Worm (Caenorhabditis elegans) whole organism, L3 larva: ENCODE measurements around the gene ZK1307.4.

Source experiments
- R02D3.7 ChIP-seq: fragments of 150-350 bp; optimal IDR thresholded peaks from 2 replicates; lab custom pipeline; 2014; ENCODE audit warnings: missing biosample characterization, missing genetic modification characterization
- ZK546.5 ChIP-seq: sonication (generic microtip); optimal IDR thresholded peaks from 2 replicates; lab custom pipeline; 2017; ENCODE audit warnings: missing biosample characterization, missing genetic modification characterization
- aly-2 ChIP-seq: fragments of 150-350 bp; optimal IDR thresholded peaks from 2 replicates; lab custom pipeline; 2014; ENCODE audit warnings: missing biosample characterization, missing genetic modification characterization
- ama-1 ChIP-seq: fragments of 150-350 bp; optimal IDR thresholded peaks from 2 replicates; lab custom pipeline; 2018
- ceh-28 ChIP-seq: fragments of 150-350 bp; optimal IDR thresholded peaks from 2 replicates; lab custom pipeline; 2014; ENCODE audit warnings: missing biosample characterization, missing genetic modification reagents, missing genetic modification characterization
- ceh-82 ChIP-seq: fragments of 150-350 bp; optimal IDR thresholded peaks from 2 replicates; lab custom pipeline; 2014; ENCODE audit warnings: missing biosample characterization, missing genetic modification characterization
- ceh-9 ChIP-seq: sonication (generic microtip); optimal IDR thresholded peaks from 2 replicates; lab custom pipeline; 2018; ENCODE audit warnings: missing biosample characterization, missing genetic modification characterization
- daf-12 ChIP-seq: fragments of 150-350 bp; optimal IDR thresholded peaks from 2 replicates; lab custom pipeline; 2014; ENCODE audit warnings: missing biosample characterization, missing genetic modification reagents, missing genetic modification characterization
- egl-27 ChIP-seq: sonication (generic microtip); optimal IDR thresholded peaks from 4 replicates; lab custom pipeline; 2017; ENCODE audit warnings: missing biosample characterization, missing genetic modification reagents, missing genetic modification characterization
- egl-5 ChIP-seq: fragments of 150-350 bp; optimal IDR thresholded peaks from 2 replicates; lab custom pipeline; 2017; ENCODE audit warnings: missing biosample characterization, missing genetic modification reagents, missing genetic modification characterization, inconsistent platforms
- elt-1 ChIP-seq: fragments of 150-350 bp; optimal IDR thresholded peaks from 2 replicates; lab custom pipeline; 2014; ENCODE audit warnings: missing biosample characterization, missing genetic modification characterization
- elt-2 ChIP-seq: sonication (generic microtip); optimal IDR thresholded peaks from 2 replicates; lab custom pipeline; 2016; ENCODE audit warnings: missing genetic modification reagents, mild to moderate bottlenecking, missing genetic modification characterization, missing compliant biosample characterization
- elt-3 ChIP-seq, 3 experiments: fragments of 150-350 bp in 1 of 3; sonication (generic microtip) in 2 of 3; optimal IDR thresholded peaks; 2 replicates in 2 of 3; 4 replicates in 1 of 3; lab custom pipeline; 2014 to 2017; ENCODE audit warnings: missing biosample characterization in 3 of 3, missing genetic modification characterization in 3 of 3
- eor-1 ChIP-seq, 2 experiments: fragments of 150-350 bp; optimal IDR thresholded peaks; 2 replicates each; lab custom pipeline; 2014 to 2018; ENCODE audit warnings: missing biosample characterization in 2 of 2, missing genetic modification characterization in 2 of 2
- fkh-10 ChIP-seq: sonication (generic microtip); optimal IDR thresholded peaks from 2 replicates; lab custom pipeline; 2017; ENCODE audit warnings: missing biosample characterization, missing genetic modification reagents, missing genetic modification characterization
- fkh-2 ChIP-seq: fragments of 150-350 bp; optimal IDR thresholded peaks from 2 replicates; lab custom pipeline; 2014; ENCODE audit warnings: missing biosample characterization, missing genetic modification reagents, missing genetic modification characterization
- hmg-11 ChIP-seq: sonication (generic microtip); optimal IDR thresholded peaks from 2 replicates; lab custom pipeline; 2016; ENCODE audit warnings: missing genetic modification characterization, missing compliant biosample characterization
- jun-1 ChIP-seq: fragments of 150-350 bp; optimal IDR thresholded peaks from 2 replicates; lab custom pipeline; 2014; ENCODE audit warnings: missing biosample characterization, missing genetic modification reagents, missing genetic modification characterization
- lin-15B ChIP-seq: fragments of 150-350 bp; optimal IDR thresholded peaks from 2 replicates; lab custom pipeline; 2014; ENCODE audit warnings: missing biosample characterization, missing genetic modification characterization
- lin-39 ChIP-seq: fragments of 150-350 bp; optimal IDR thresholded peaks from 2 replicates; lab custom pipeline; 2018; ENCODE audit warnings: missing biosample characterization, missing genetic modification reagents, missing genetic modification characterization
- lsy-12 ChIP-seq: sonication (generic microtip); optimal IDR thresholded peaks from 2 replicates; lab custom pipeline; 2016; ENCODE audit warnings: mild to moderate bottlenecking, missing genetic modification characterization, missing compliant biosample characterization
- mdl-1 ChIP-seq: fragments of 150-350 bp; optimal IDR thresholded peaks from 2 replicates; lab custom pipeline; 2014; ENCODE audit warnings: missing biosample characterization, missing genetic modification characterization
- mml-1 ChIP-seq: fragments of 150-350 bp; sonication (generic microtip); optimal IDR thresholded peaks from 3 replicates; lab custom pipeline; 2014; ENCODE audit warnings: missing biosample characterization, missing genetic modification characterization
- nfya-1 ChIP-seq: sonication (generic microtip); optimal IDR thresholded peaks from 2 replicates; lab custom pipeline; 2017; ENCODE audit warnings: missing genetic modification characterization, mild to moderate bottlenecking, missing compliant biosample characterization, antibody characterized with exemption, moderate library complexity; ENCODE audit not compliant: insufficient read depth
- nhr-11 ChIP-seq: fragments of 150-350 bp; optimal IDR thresholded peaks from 2 replicates; lab custom pipeline; 2014; ENCODE audit warnings: missing biosample characterization, missing genetic modification characterization
- nhr-23 ChIP-seq: fragments of 150-350 bp; optimal IDR thresholded peaks from 2 replicates; lab custom pipeline; 2014; ENCODE audit warnings: missing biosample characterization, missing genetic modification reagents, missing genetic modification characterization
- nhr-237 ChIP-seq: fragments of 150-350 bp; optimal IDR thresholded peaks from 2 replicates; lab custom pipeline; 2014; ENCODE audit warnings: missing biosample characterization, missing genetic modification characterization
- nhr-25 ChIP-seq: sonication (generic microtip); optimal IDR thresholded peaks from 2 replicates; lab custom pipeline; 2017; ENCODE audit warnings: missing biosample characterization, missing genetic modification characterization
- nhr-28 ChIP-seq: fragments of 150-350 bp; optimal IDR thresholded peaks from 2 replicates; lab custom pipeline; 2014; ENCODE audit warnings: missing biosample characterization, missing genetic modification characterization
- nhr-43 ChIP-seq: sonication (generic microtip); optimal IDR thresholded peaks from 2 replicates; lab custom pipeline; 2016; ENCODE audit warnings: mild to moderate bottlenecking, missing genetic modification characterization, missing compliant biosample characterization; ENCODE audit not compliant: poor library complexity, severe bottlenecking
- nhr-67 ChIP-seq: fragments of 150-350 bp; optimal IDR thresholded peaks from 2 replicates; lab custom pipeline; 2014; ENCODE audit warnings: missing biosample characterization, missing genetic modification characterization
- nhr-76 ChIP-seq: fragments of 150-350 bp; sonication (generic microtip); optimal IDR thresholded peaks from 5 replicates; lab custom pipeline; 2014; ENCODE audit warnings: missing biosample characterization, missing genetic modification characterization
- nhr-77 ChIP-seq: fragments of 150-350 bp; optimal IDR thresholded peaks from 2 replicates; lab custom pipeline; 2014; ENCODE audit warnings: missing biosample characterization, missing genetic modification characterization
- pha-4 ChIP-seq: fragments of 150-350 bp; optimal IDR thresholded peaks from 2 replicates; lab custom pipeline; 2014; ENCODE audit warnings: missing biosample characterization, missing genetic modification reagents, missing genetic modification characterization
- pqm-1 ChIP-seq: fragments of 150-350 bp; optimal IDR thresholded peaks from 2 replicates; lab custom pipeline; 2017; ENCODE audit warnings: missing biosample characterization, missing genetic modification characterization, inconsistent platforms
- skn-1 ChIP-seq: fragments of 150-350 bp; optimal IDR thresholded peaks from 2 replicates; lab custom pipeline; 2014; ENCODE audit warnings: missing biosample characterization, missing genetic modification characterization
- snpc-4 ChIP-seq: fragments of 150-350 bp; optimal IDR thresholded peaks from 2 replicates; lab custom pipeline; 2014; ENCODE audit warnings: missing biosample characterization, missing genetic modification characterization
- tbx-2 ChIP-seq: sonication (generic microtip); optimal IDR thresholded peaks from 2 replicates; lab custom pipeline; 2016; ENCODE audit warnings: mild to moderate bottlenecking, missing genetic modification characterization, missing compliant biosample characterization
- unc-62 ChIP-seq: fragments of 150-350 bp; sonication (generic microtip); optimal IDR thresholded peaks from 4 replicates; lab custom pipeline; 2014; ENCODE audit warnings: missing biosample characterization, missing genetic modification reagents, missing genetic modification characterization
- zag-1 ChIP-seq: fragments of 150-350 bp; optimal IDR thresholded peaks from 2 replicates; lab custom pipeline; 2014; ENCODE audit warnings: missing biosample characterization, missing genetic modification characterization
- ztf-11 ChIP-seq: fragments of 150-350 bp; optimal IDR thresholded peaks from 2 replicates; lab custom pipeline; 2014; ENCODE audit warnings: missing biosample characterization, missing genetic modification characterization
- ztf-4 ChIP-seq: fragments of 150-350 bp; optimal IDR thresholded peaks from 2 replicates; lab custom pipeline; 2014; ENCODE audit warnings: missing biosample characterization, missing genetic modification characterization

ZK1307.4 gene

ce11 chrII:9603419-9603818 is 48.2 kb downstream of the ZK1307.4 start:
- no peak for TF ChIP-seq ztf-11 (tag; lab: Kevin White, UChicago)
- peak; percentile 91 for TF ChIP-seq elt-2 (tag; lab: Kevin White, UChicago)
- TF ChIP-seq nhr-76 = peak; percentile 67
- TF ChIP-seq elt-1 (tag; lab: Kevin White, UChicago) = peak; percentile 73
- peak; percentile 97 for TF ChIP-seq nhr-43
- TF ChIP-seq mml-1 (tag; lab: Kevin White, UChicago) = peak; percentile 69
- peak; percentile 88 for TF ChIP-seq fkh-2 (tag; lab: Kevin White, UChicago)
- TF ChIP-seq aly-2 (tag; lab: Kevin White, UChicago) = no peak
- no peak for TF ChIP-seq nhr-77 (tag; lab: Kevin White, UChicago)
- TF ChIP-seq ceh-28 (tag; lab: Kevin White, UChicago) = peak; percentile 81
- TF ChIP-seq unc-62 (GFP tag; lab: Kevin White, UChicago) = peak; percentile 91
- peak; percentile 98 for TF ChIP-seq pqm-1 (tag; lab: Kevin White, UChicago)
- TF ChIP-seq lsy-12 (tag; lab: Kevin White, UChicago) = peak; percentile 86
- TF ChIP-seq lin-15B (tag; lab: Kevin White, UChicago) = peak; percentile 63
- peak; percentile 42 for TF ChIP-seq snpc-4
- peak in 2 of 3 experiments; percentile 9 to 91 for TF ChIP-seq elt-3 (tag; optimal IDR thresholded peaks at IDR 0.05; lab: Kevin White, UChicago)
- TF ChIP-seq egl-5 = peak; percentile 92
- peak; percentile 74 for TF ChIP-seq tbx-2 (tag; lab: Kevin White, UChicago)
- peak; percentile 100 for TF ChIP-seq mdl-1 (tag; lab: Kevin White, UChicago)
- no peak for TF ChIP-seq ceh-82 (tag; lab: Kevin White, UChicago)
- no peak for TF ChIP-seq zag-1 (tag; lab: Kevin White, UChicago)
- TF ChIP-seq ama-1 (lab: Kevin White, UChicago) = peak; percentile 75
- TF ChIP-seq eor-1 (tag; optimal IDR thresholded peaks at IDR 0.05; lab: Kevin White, UChicago) = no peak
- peak; percentile 10 for TF ChIP-seq daf-12 (tag; lab: Kevin White, UChicago)
- TF ChIP-seq ztf-4 = peak; percentile 75
- TF ChIP-seq fkh-10 = no peak
- TF ChIP-seq skn-1 (tag; lab: Kevin White, UChicago) = peak; percentile 86
- TF ChIP-seq nfya-1 (tag; lab: Kevin White, UChicago) = peak; percentile 94
- TF ChIP-seq hmg-11 = peak; percentile 87
- TF ChIP-seq pha-4 = peak; percentile 99
- no peak for TF ChIP-seq nhr-237 (tag; lab: Kevin White, UChicago)
- peak; percentile 41 for TF ChIP-seq egl-27 (tag; lab: Kevin White, UChicago)
- peak; percentile 96 for TF ChIP-seq nhr-23 (tag; lab: Kevin White, UChicago)
- TF ChIP-seq jun-1 (tag; lab: Kevin White, UChicago) = peak; percentile 97
- TF ChIP-seq lin-39 (tag; lab: Kevin White, UChicago) = peak; percentile 86
- TF ChIP-seq nhr-11 (tag; lab: Kevin White, UChicago) = peak; percentile 98
- TF ChIP-seq R02D3.7 = peak; percentile 52
- TF ChIP-seq nhr-25 (tag; lab: Kevin White, UChicago) = peak; percentile 97
- no peak for TF ChIP-seq ZK546.5 (tag; lab: Kevin White, UChicago)

ce11 chrII:9602566-9602965 is 49.0 kb downstream of the ZK1307.4 start:
- TF ChIP-seq jun-1 (tag; lab: Kevin White, UChicago) (no peak), nhr-23 (tag; lab: Kevin White, UChicago) (peak; percentile 44), nhr-11 (tag; lab: Kevin White, UChicago) (peak; percentile 34), aly-2 (tag; lab: Kevin White, UChicago) (no peak), ama-1 (lab: Kevin White, UChicago) (peak; percentile 12)

- TF ChIP-seq ceh-28 (tag; lab: Kevin White, UChicago) (no peak), ceh-82 (tag; lab: Kevin White, UChicago) (no peak), tbx-2 (tag; lab: Kevin White, UChicago) (no peak), ztf-4 (no peak), R02D3.7 (no peak), pha-4 (peak; percentile 16), lin-15B (tag; lab: Kevin White, UChicago) (no peak), elt-1 (tag; lab: Kevin White, UChicago) (peak; percentile 83), mdl-1 (tag; lab: Kevin White, UChicago) (peak; percentile 40), nhr-28 (no peak), egl-5 (no peak), nhr-67 (tag; lab: Kevin White, UChicago) (no peak), nhr-43 (peak; percentile 68), snpc-4 (no peak), nfya-1 (tag; lab: Kevin White, UChicago) (peak; percentile 26), ceh-9 (no peak), nhr-11 (tag; lab: Kevin White, UChicago) (peak; percentile 79), nhr-23 (tag; lab: Kevin White, UChicago) (peak; percentile 77), mml-1 (tag; lab: Kevin White, UChicago) (no peak), pqm-1 (tag; lab: Kevin White, UChicago) (peak; percentile 45), jun-1 (tag; lab: Kevin White, UChicago) (peak; percentile 41), elt-2 (tag; lab: Kevin White, UChicago) (peak; percentile 53), egl-27 (tag; lab: Kevin White, UChicago) (no peak), ama-1 (lab: Kevin White, UChicago) (peak; percentile 77), nhr-25 (tag; lab: Kevin White, UChicago) (peak; percentile 69), lsy-12 (tag; lab: Kevin White, UChicago) (no peak)
Measured at ce11 chrII:9601679-9602078, 49.9 kb downstream of the ZK1307.4 start.
